Worm (Caenorhabditis elegans): ENCODE measurements around the gene ssq-4.
"Not testable (repeated sequence)": the region's sequence is repeated elsewhere in the genome, so short reads cannot be mapped to it uniquely, and the experiment has no call there.

The ssq-4 gene

ce11 chrIV:5016461-5016860, at the start of gene ssq-4:
ssq-4 (plus strand) TSS chrIV:5016479.
- not testable (repeated sequence) for TF ChIP-seq efl-3 (GFP tag; optimal IDR thresholded peaks at IDR 0.05); mdl-1 (tag; optimal IDR thresholded peaks at IDR 0.05); lin-39 (tag; optimal IDR thresholded peaks at IDR 0.05)

- TF ChIP-seq lir-3 (tag; optimal IDR thresholded peaks at IDR 0.05; ENCODE audit: poor library complexity) (no peak), nhr-19 (GFP tag; conservative IDR thresholded peaks at IDR 0.05) (no peak), nhr-90 (tag; optimal IDR thresholded peaks at IDR 0.05; ENCODE audit: poor library complexity) (no peak), mep-1 (tag; optimal IDR thresholded peaks at IDR 0.05) (no peak), lin-35 (GFP tag; optimal IDR thresholded peaks at IDR 0.05) (no peak), nhr-77 (tag; optimal IDR thresholded peaks at IDR 0.05) (no peak), ztf-4 (tag; optimal IDR thresholded peaks at IDR 0.05) (no peak), ceh-63 (GFP tag; optimal IDR thresholded peaks at IDR 0.05) (no peak), unc-98 (GFP tag; IDR thresholded peaks at IDR 0.05) (no peak), swsn-7 (tag; optimal IDR thresholded peaks at IDR 0.05) (no peak), lin-15B (tag; optimal IDR thresholded peaks at IDR 0.05) (no peak), elt-3 (tag; optimal IDR thresholded peaks at IDR 0.05) (no peak), nhr-84 (tag; optimal IDR thresholded peaks at IDR 0.05) (no peak), zag-1 (tag; optimal IDR thresholded peaks at IDR 0.05) (no peak)
Measured at ce11 chrIV:4969419-4969818, 46.9 kb upstream of the ssq-4 start, which contains the start of gene Y9C9A.13. Y9C9A.13 (minus strand) TSS chrIV:4969519.

ce11 chrIV:4975995-4976394, 40.3 kb upstream of the ssq-4 start, which contains the start of gene Y9C9A.16:
Y9C9A.16 (minus strand) TSS chrIV:4976125.
- TF ChIP-seq lin-39 (tag; optimal IDR thresholded peaks at IDR 0.05), result no peak
- no peak for TF ChIP-seq ceh-8 (GFP tag; optimal IDR thresholded peaks at IDR 0.05)
- no peak for TF ChIP-seq tbx-2 (tag; optimal IDR thresholded peaks at IDR 0.05)
- no peak for TF ChIP-seq sptf-1 (tag; optimal IDR thresholded peaks at IDR 0.05)
- TF ChIP-seq mep-1 (tag; optimal IDR thresholded peaks at IDR 0.05), result no peak
- TF ChIP-seq nhr-85 (tag), result no peak
- TF ChIP-seq hlh-17 (GFP tag; optimal IDR thresholded peaks at IDR 0.05; ENCODE audit: borderline replicate concordance), result no peak
- no peak for TF ChIP-seq dsc-1 (tag; optimal IDR thresholded peaks at IDR 0.05)
- TF ChIP-seq mdl-1 (tag; optimal IDR thresholded peaks at IDR 0.05), result no peak
- TF ChIP-seq ceh-90 (tag; optimal IDR thresholded peaks at IDR 0.05), result no peak
- TF ChIP-seq efl-1 (optimal IDR thresholded peaks at IDR 0.05), result no peak
- TF ChIP-seq efl-1 (GFP tag; optimal IDR thresholded peaks at IDR 0.05 in 1 of 2), result no peak
- TF ChIP-seq nhr-77 (tag; optimal IDR thresholded peaks at IDR 0.05), result no peak

ce11 chrIV:4977176-4977693, 39.0 kb upstream of the ssq-4 start, which contains the start of gene E03H12.5:
E03H12.5 (plus strand) TSS chrIV:4977226.
- TF ChIP-seq lin-39 (tag; optimal IDR thresholded peaks at IDR 0.05), result no peak
- no peak for TF ChIP-seq blmp-1 (tag; optimal IDR thresholded peaks at IDR 0.05)
- TF ChIP-seq ceh-82 (tag; optimal IDR thresholded peaks at IDR 0.05), result no peak
- no peak for TF ChIP-seq fkh-8 (tag; optimal IDR thresholded peaks at IDR 0.05)
- TF ChIP-seq tbx-2 (tag; optimal IDR thresholded peaks at IDR 0.05), result no peak
- no peak for TF ChIP-seq unc-98 (GFP tag; IDR thresholded peaks at IDR 0.05)
- no peak for TF ChIP-seq nhr-77 (tag; optimal IDR thresholded peaks at IDR 0.05)
- TF ChIP-seq nhr-47 (tag; optimal IDR thresholded peaks at IDR 0.05), result no peak
- no peak for TF ChIP-seq fos-1 (tag; optimal IDR thresholded peaks at IDR 0.05)
- TF ChIP-seq lin-35 (GFP tag; optimal IDR thresholded peaks at IDR 0.05), result no peak
- no peak for TF ChIP-seq mep-1 (tag; optimal IDR thresholded peaks at IDR 0.05)
- no peak for TF ChIP-seq zag-1 (tag; optimal IDR thresholded peaks at IDR 0.05)
- TF ChIP-seq nhr-85 (tag), result no peak
- no peak for TF ChIP-seq nhr-71 (tag; optimal IDR thresholded peaks at IDR 0.05)
- no peak for TF ChIP-seq alr-1 (tag; optimal IDR thresholded peaks at IDR 0.05; ENCODE audit: borderline replicate concordance)
- TF ChIP-seq egl-13 (tag; optimal IDR thresholded peaks at IDR 0.05), result no peak

- TF ChIP-seq nhr-84 (tag; optimal IDR thresholded peaks at IDR 0.05) (no peak), sptf-1 (tag; optimal IDR thresholded peaks at IDR 0.05) (no peak), swsn-7 (tag; optimal IDR thresholded peaks at IDR 0.05) (no peak), efl-1 (optimal IDR thresholded peaks at IDR 0.05) (no peak), efl-1 (GFP tag; optimal IDR thresholded peaks at IDR 0.05 in 1 of 2) (peak in 1 of 2 experiments; percentile 57), aly-2 (tag; optimal IDR thresholded peaks at IDR 0.05) (no peak), unc-30 (tag; optimal IDR thresholded peaks at IDR 0.05) (no peak), hlh-4 (tag; optimal IDR thresholded peaks at IDR 0.05) (peak; percentile 9), isw-1 (GFP tag; IDR thresholded peaks at IDR 0.05) (no peak), mab-9 (GFP tag; IDR thresholded peaks at IDR 0.05) (no peak), lin-35 (GFP tag; optimal IDR thresholded peaks at IDR 0.05) (no peak)
Measured at ce11 chrIV:4981027-4981426, 35.3 kb upstream of the ssq-4 start, which contains the start of gene srz-24. srz-24 (minus strand) TSS chrIV:4981127.

Data from whole organism, L1 larva.